Fruit fly (Drosophila melanogaster) whole organism, embryonic: ENCODE data around the gene pps.

Experiments used
- B-H1 ChIP-seq: fragments of 200-800 bp; sonication (Bioruptor generic); IDR thresholded peaks from 3 replicates; pipeline ENCODE4 v1.3.6; 2022; ENCODE audit warnings: missing biosample characterization, missing genetic modification characterization
- Blimp-1 ChIP-seq: fragments of 200-800 bp; sonication (Bioruptor generic); optimal IDR thresholded peaks from 3 replicates; lab custom pipeline; 2018; ENCODE audit warnings: missing biosample characterization, missing genetic modification characterization, mild to moderate bottlenecking, moderate library complexity, missing genetic modification reagents
- BtbVII ChIP-seq: fragments of 200-800 bp; sonication (Bioruptor generic); optimal IDR thresholded peaks from 3 replicates; lab custom pipeline; 2017; ENCODE audit warnings: missing biosample characterization, mild to moderate bottlenecking, missing genetic modification characterization
- CG10543 ChIP-seq: fragments of 200-800 bp; sonication (Bioruptor generic); optimal IDR thresholded peaks from 3 replicates; lab custom pipeline; 2017; ENCODE audit warnings: missing biosample characterization, mild to moderate bottlenecking, missing genetic modification characterization, moderate library complexity
- CG12391 ChIP-seq: fragments of 200-800 bp; sonication (Bioruptor generic); optimal IDR thresholded peaks from 3 replicates; lab custom pipeline; 2018; ENCODE audit warnings: missing biosample characterization, mild to moderate bottlenecking, missing genetic modification characterization, moderate library complexity
- CG13123 ChIP-seq: fragments of 200-800 bp; sonication (Bioruptor generic); optimal IDR thresholded peaks from 2 replicates; lab custom pipeline; 2016; ENCODE audit warnings: missing biosample characterization, missing genetic modification characterization
- CG13775 ChIP-seq: fragments of 200-800 bp; sonication (Bioruptor generic); optimal IDR thresholded peaks from 3 replicates; lab custom pipeline; 2017; ENCODE audit warnings: missing biosample characterization, mild to moderate bottlenecking, missing genetic modification characterization
- CG14050 ChIP-seq: fragments of 200-800 bp; sonication (Bioruptor generic); IDR thresholded peaks from 3 replicates; pipeline ENCODE4 v1.3.6; 2022; ENCODE audit warnings: missing biosample characterization, missing genetic modification characterization
- CG14710 ChIP-seq: fragments of 200-800 bp; sonication (Bioruptor generic); optimal IDR thresholded peaks from 3 replicates; lab custom pipeline; 2019; ENCODE audit warnings: missing biosample characterization, mild to moderate bottlenecking, missing genetic modification characterization, moderate library complexity
- CG15011 ChIP-seq: fragments of 200-800 bp; sonication (Bioruptor generic); optimal IDR thresholded peaks from 3 replicates; lab custom pipeline; 2018; ENCODE audit warnings: missing biosample characterization, mild to moderate bottlenecking, missing genetic modification characterization
- CG15514 ChIP-seq: fragments of 200-800 bp; sonication (Bioruptor generic); optimal IDR thresholded peaks from 3 replicates; lab custom pipeline; 2017; ENCODE audit warnings: missing biosample characterization, missing genetic modification characterization, mild to moderate bottlenecking, moderate library complexity, missing genetic modification reagents
- CG16779 ChIP-seq: fragments of 200-800 bp; sonication (Bioruptor generic); IDR thresholded peaks from 2 replicates; pipeline ENCODE4 v1.3.6; 2022; ENCODE audit warnings: missing biosample characterization, missing genetic modification characterization
- CG16863 ChIP-seq: fragments of 200-800 bp; sonication (Bioruptor generic); optimal IDR thresholded peaks from 3 replicates; lab custom pipeline; 2016; ENCODE audit warnings: missing biosample characterization, missing genetic modification characterization
- CG17361 ChIP-seq: fragments of 200-800 bp; sonication (Bioruptor generic); IDR thresholded peaks from 3 replicates; pipeline ENCODE4 v1.3.6; 2022; ENCODE audit warnings: missing biosample characterization, missing genetic modification characterization
- CG17829 ChIP-seq: fragments of 200-800 bp; optimal IDR thresholded peaks from 2 replicates; lab custom pipeline; 2019; ENCODE audit warnings: missing biosample characterization, mild to moderate bottlenecking, missing genetic modification characterization, moderate library complexity
- CG18011 ChIP-seq: fragments of 200-800 bp; sonication (Bioruptor generic); optimal IDR thresholded peaks from 2 replicates; lab custom pipeline; 2017; ENCODE audit warnings: missing biosample characterization, missing genetic modification characterization, mild to moderate bottlenecking, moderate library complexity, missing genotype
- CG2129 ChIP-seq: fragments of 200-800 bp; sonication (Bioruptor generic); IDR thresholded peaks from 2 replicates; pipeline ENCODE4 v1.3.6; 2022; ENCODE audit warnings: missing biosample characterization, missing genetic modification characterization; ENCODE audit not compliant: partially characterized antibody
- CG4360 ChIP-seq: fragments of 200-800 bp; sonication (Bioruptor generic); IDR thresholded peaks from 2 replicates; pipeline ENCODE4 v1.3.6; 2022; ENCODE audit warnings: missing biosample characterization, missing genetic modification characterization
- CG6683 ChIP-seq: fragments of 200-800 bp; sonication (Bioruptor generic); optimal IDR thresholded peaks from 2 replicates; lab custom pipeline; 2017; ENCODE audit warnings: missing biosample characterization, mild to moderate bottlenecking, missing genetic modification characterization, missing genetic modification reagents
- CG9817 ChIP-seq: fragments of 200-800 bp; sonication (Bioruptor generic); optimal IDR thresholded peaks from 2 replicates; lab custom pipeline; 2018; ENCODE audit warnings: missing biosample characterization, mild to moderate bottlenecking, missing genetic modification characterization, moderate library complexity
- Camta ChIP-seq: fragments of 200-800 bp; sonication (Bioruptor generic); optimal IDR thresholded peaks from 2 replicates; lab custom pipeline; 2016; ENCODE audit warnings: missing biosample characterization, missing genetic modification characterization
- CkIIα-i1 ChIP-seq: fragments of 200-800 bp; sonication (Bioruptor generic); IDR thresholded peaks from 2 replicates; pipeline ENCODE4 v1.3.6; 2022; ENCODE audit warnings: missing biosample characterization, missing genetic modification characterization
- Doc2 ChIP-seq: fragments of 200-800 bp; sonication (Bioruptor generic); IDR thresholded peaks from 2 replicates; pipeline ENCODE4 v1.3.6; 2022; ENCODE audit warnings: missing biosample characterization, missing genetic modification characterization
- Ets65A ChIP-seq: fragments of 200-800 bp; sonication (Bioruptor generic); peaks from one replicate; lab custom pipeline; 2016; ENCODE audit warnings: missing biosample characterization, missing genetic modification characterization
- HLH54F ChIP-seq: fragments of 200-800 bp; sonication (Bioruptor generic); optimal IDR thresholded peaks from 3 replicates; lab custom pipeline; 2016; ENCODE audit warnings: missing biosample characterization, missing genetic modification characterization
- HmgD ChIP-seq: fragments of 200-800 bp; sonication (Bioruptor generic); optimal IDR thresholded peaks from 3 replicates; lab custom pipeline; 2016; ENCODE audit warnings: missing biosample characterization, missing genetic modification characterization
- HmgZ ChIP-seq: fragments of 200-800 bp; sonication (Bioruptor generic); optimal IDR thresholded peaks from 2 replicates; lab custom pipeline; 2018; ENCODE audit warnings: missing biosample characterization, mild to moderate bottlenecking, missing genetic modification characterization
- Hr39 ChIP-seq: fragments of >200 bp; optimal IDR thresholded peaks from 2 replicates; lab custom pipeline; 2017
- Hsf ChIP-seq: fragments of 200-800 bp; sonication (Bioruptor generic); optimal IDR thresholded peaks from 3 replicates; lab custom pipeline; 2016; ENCODE audit warnings: missing biosample characterization, missing genetic modification characterization
- Jarid2 ChIP-seq: fragments of 200-800 bp; sonication (Bioruptor generic); optimal IDR thresholded peaks from 3 replicates; lab custom pipeline; 2017; ENCODE audit warnings: mild to moderate bottlenecking, missing biosample characterization, missing genetic modification reagents, missing genetic modification characterization
- NC2α ChIP-seq: fragments of 200-800 bp; sonication (Bioruptor generic); optimal IDR thresholded peaks from 2 replicates; lab custom pipeline; 2016; ENCODE audit warnings: missing biosample characterization, missing genetic modification characterization
- Nf-YC ChIP-seq: fragments of 200-800 bp; optimal IDR thresholded peaks from 3 replicates; lab custom pipeline; 2019; ENCODE audit warnings: missing biosample characterization, mild to moderate bottlenecking, missing genetic modification characterization, moderate library complexity
- PHDP ChIP-seq: fragments of 200-800 bp; sonication (Bioruptor generic); optimal IDR thresholded peaks from 3 replicates; lab custom pipeline; 2018; ENCODE audit warnings: missing biosample characterization, mild to moderate bottlenecking, missing genetic modification characterization, moderate library complexity
- abd-A ChIP-seq: fragments of 200-800 bp; sonication (Bioruptor generic); optimal IDR thresholded peaks from 3 replicates; lab custom pipeline; 2019; ENCODE audit warnings: missing biosample characterization, mild to moderate bottlenecking, missing genetic modification characterization, moderate library complexity
- ase ChIP-seq: fragments of 200-800 bp; sonication (Bioruptor generic); IDR thresholded peaks from 3 replicates; pipeline ENCODE4 v1.3.6; 2022; ENCODE audit warnings: missing biosample characterization, missing genetic modification characterization
- disco-r ChIP-seq: fragments of 200-800 bp; sonication (Bioruptor generic); optimal IDR thresholded peaks from 2 replicates; lab custom pipeline; 2016; ENCODE audit warnings: missing biosample characterization, missing genetic modification characterization
- dmrt99B ChIP-seq: fragments of 200-800 bp; sonication (Bioruptor generic); optimal IDR thresholded peaks from 2 replicates; lab custom pipeline; 2018; ENCODE audit warnings: missing biosample characterization, mild to moderate bottlenecking, missing genetic modification characterization, moderate library complexity
- dpn ChIP-seq, 2 experiments: fragments of 200-800 bp; sonication (Bioruptor generic); optimal IDR thresholded peaks; 3 replicates each; lab custom pipeline; 2016; ENCODE audit warnings: missing biosample characterization in 2 of 2, missing genetic modification characterization in 2 of 2
- emc ChIP-seq: fragments of 200-800 bp; sonication (Bioruptor generic); optimal IDR thresholded peaks from 2 replicates; lab custom pipeline; 2016; ENCODE audit warnings: missing biosample characterization, missing genetic modification characterization
- en ChIP-seq: fragments of 200-800 bp; sonication (Bioruptor generic); optimal IDR thresholded peaks from 2 replicates; lab custom pipeline; 2016; ENCODE audit warnings: missing biosample characterization, missing genetic modification characterization
- eyg ChIP-seq: fragments of 200-800 bp; sonication (Bioruptor generic); optimal IDR thresholded peaks from 3 replicates; lab custom pipeline; 2016; ENCODE audit warnings: missing biosample characterization, missing genetic modification characterization
- gce ChIP-seq: fragments of 200-800 bp; sonication (Bioruptor generic); IDR thresholded peaks from 3 replicates; pipeline ENCODE4 v1.3.6; 2022; ENCODE audit warnings: missing biosample characterization, missing genetic modification characterization
- grn ChIP-seq: fragments of 200-800 bp; sonication (Bioruptor generic); optimal IDR thresholded peaks from 3 replicates; lab custom pipeline; 2017; ENCODE audit warnings: missing biosample characterization, missing genetic modification characterization
- hb ChIP-seq: fragments of 200-800 bp; sonication (Bioruptor generic); IDR thresholded peaks from 3 replicates; pipeline ENCODE4 v1.3.6; 2022; ENCODE audit warnings: missing biosample characterization, missing genetic modification characterization; ENCODE audit not compliant: partially characterized antibody
- lmd ChIP-seq: fragments of 200-800 bp; sonication (Bioruptor generic); IDR thresholded peaks from 2 replicates; pipeline ENCODE4 v1.3.6; 2022; ENCODE audit warnings: missing biosample characterization, missing genetic modification characterization
- luna ChIP-seq: fragments of 200-800 bp; sonication (Bioruptor generic); optimal IDR thresholded peaks from 2 replicates; lab custom pipeline; 2016; ENCODE audit warnings: missing biosample characterization, missing genetic modification characterization
- otp ChIP-seq: fragments of 200-800 bp; sonication (Bioruptor generic); IDR thresholded peaks from 3 replicates; pipeline ENCODE4, ENCODE4 v1.3.6; 2022; ENCODE audit warnings: missing biosample characterization, missing genetic modification characterization
- psq ChIP-seq: fragments of 200-800 bp; sonication (Bioruptor generic); optimal IDR thresholded peaks from 2 replicates; lab custom pipeline; 2017; ENCODE audit warnings: missing biosample characterization, missing genetic modification characterization
- sens ChIP-seq: fragments of 200-800 bp; sonication (Bioruptor generic); peaks from one replicate; lab custom pipeline; 2016; ENCODE audit warnings: missing biosample characterization, missing genetic modification characterization
- sim ChIP-seq: fragments of 200-800 bp; sonication (Bioruptor generic); IDR thresholded peaks from 2 replicates; pipeline ENCODE4 v1.3.6; 2022; ENCODE audit warnings: missing biosample characterization, missing genetic modification characterization
- sob ChIP-seq: fragments of 200-800 bp; sonication (Bioruptor generic); IDR thresholded peaks from 2 replicates; pipeline ENCODE4 v1.3.6; 2022; ENCODE audit warnings: missing biosample characterization, missing genetic modification characterization

pps gene

DNA sequence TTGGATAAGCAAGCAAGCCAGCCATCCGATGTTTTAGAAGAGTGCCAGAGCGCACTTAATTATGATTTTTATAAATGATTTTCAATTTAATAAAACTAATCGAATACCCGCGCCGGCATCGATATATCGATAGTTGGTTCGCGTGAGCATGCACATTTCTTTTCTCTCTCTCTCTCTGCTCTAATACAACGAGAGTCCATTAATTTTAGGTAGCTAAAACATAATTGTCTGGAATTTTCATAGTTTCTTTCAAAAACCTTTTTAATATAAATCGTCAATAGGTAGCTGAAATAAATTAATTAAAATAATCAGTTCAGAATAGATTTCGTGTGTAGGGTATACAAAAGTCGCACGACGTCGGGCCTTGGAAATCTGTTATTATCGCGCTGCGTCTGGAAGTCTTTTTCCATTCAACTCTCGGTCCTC, 35.3 kb downstream of the pps start, which contains the start of gene CG18549 (continued):
- TF ChIP-seq eyg, result peak; percentile 99
- TF ChIP-seq lmd, result peak; percentile 100
- peak; percentile 100 for TF ChIP-seq CG14050 (GFP tag; lab: Robert Waterston, UW)
- peak; percentile 98 for TF ChIP-seq CG10543
- TF ChIP-seq Hr39, result no peak
- peak; percentile 98 for TF ChIP-seq HmgD (GFP tag; lab: Kevin White, UChicago)
- TF ChIP-seq HmgZ, result peak; percentile 100
- peak; percentile 93 for TF ChIP-seq CG18011 (GFP tag; lab: Kevin White, UChicago)
- TF ChIP-seq CG12391 (tag; lab: Kevin White, UChicago), result peak; percentile 100
- peak; percentile 99 for TF ChIP-seq CG16863 (GFP tag; lab: Kevin White, UChicago)
- peak; percentile 99 for TF ChIP-seq HLH54F (GFP tag; lab: Kevin White, UChicago)
- TF ChIP-seq abd-A (tag; lab: Kevin White, UChicago), result peak; percentile 99
- TF ChIP-seq CG13775, result peak; percentile 99
- peak; percentile 72; the same call in 2 of the 3 replicates for TF ChIP-seq hb (GFP tag; lab: Robert Waterston, UW)
- peak; percentile 99 to 100 for TF ChIP-seq dpn (GFP tag; optimal IDR thresholded peaks at IDR 0.05; lab: Kevin White, UChicago)
- TF ChIP-seq Hsf (GFP tag; lab: Kevin White, UChicago), result peak; percentile 100
- TF ChIP-seq CG14710 (tag; lab: Kevin White, UChicago), result peak; percentile 99
- TF ChIP-seq sens (GFP tag; lab: Kevin White, UChicago), result peak; percentile 100
- peak; percentile 100 for TF ChIP-seq CG17361 (GFP tag; lab: Robert Waterston, UW)
- peak; percentile 100 for TF ChIP-seq CG9817 (tag; lab: Kevin White, UChicago)
- peak; percentile 98 for TF ChIP-seq Doc2 (GFP tag; lab: Robert Waterston, UW)
- peak; percentile 99 for TF ChIP-seq en (GFP tag; lab: Kevin White, UChicago)
- TF ChIP-seq CkIIα-i1 (GFP tag; lab: Robert Waterston, UW), result peak; percentile 98
- peak; percentile 97 for TF ChIP-seq emc
- peak; percentile 99 for TF ChIP-seq CG6683 (GFP tag; lab: Kevin White, UChicago)
- peak; percentile 100 for TF ChIP-seq dmrt99B
- peak; percentile 100 for TF ChIP-seq B-H1 (GFP tag; lab: Robert Waterston, UW)
- peak; percentile 99 for TF ChIP-seq CG13123
- peak; percentile 100 for TF ChIP-seq CG17829
- peak; percentile 97 for TF ChIP-seq grn (GFP tag; lab: Kevin White, UChicago)
- peak; percentile 99 for TF ChIP-seq CG15011 (GFP tag; lab: Kevin White, UChicago)
- TF ChIP-seq NC2α, result peak; percentile 99
- TF ChIP-seq sim (GFP tag; lab: Robert Waterston, UW), result peak; percentile 100
- TF ChIP-seq otp, result peak; percentile 100
- peak; percentile 100 for TF ChIP-seq PHDP
- TF ChIP-seq disco-r (GFP tag; lab: Kevin White, UChicago), result peak; percentile 99
- TF ChIP-seq gce (GFP tag; lab: Robert Waterston, UW), result peak; percentile 100
- peak; percentile 95 for TF ChIP-seq CG4360 (GFP tag; lab: Robert Waterston, UW)
- TF ChIP-seq sob (GFP tag; lab: Robert Waterston, UW), result peak; percentile 100
- peak; percentile 97 for TF ChIP-seq psq (GFP tag; lab: Kevin White, UChicago)
- TF ChIP-seq CG2129, result peak; percentile 62
- TF ChIP-seq Jarid2 (GFP tag; lab: Kevin White, UChicago), result peak; percentile 98
- peak; percentile 100 for TF ChIP-seq BtbVII (GFP tag; lab: Kevin White, UChicago)
- TF ChIP-seq Ets65A (GFP tag; lab: Kevin White, UChicago), result peak; percentile 100
- TF ChIP-seq ase, result peak; percentile 100
- peak; percentile 99 for TF ChIP-seq Blimp-1 (GFP tag; lab: Kevin White, UChicago)
- peak; percentile 95 for TF ChIP-seq Nf-YC (tag; lab: Kevin White, UChicago)
- peak; percentile 99 for TF ChIP-seq CG16779
- TF ChIP-seq Camta (GFP tag; lab: Kevin White, UChicago), result peak; percentile 100
- peak; percentile 96 for TF ChIP-seq CG15514 (GFP tag; lab: Kevin White, UChicago)
- peak; percentile 98 for TF ChIP-seq luna (GFP tag; lab: Kevin White, UChicago)
